Worm (Caenorhabditis elegans) whole organism, early embryonic: ENCODE results near the gene ZK856.18.

ENCODE experiments used
- F13C5.2 ChIP-seq: sonication (generic microtip); optimal IDR thresholded peaks from 2 replicates; lab custom pipeline; 2017; ENCODE audit warnings: mild to moderate bottlenecking, missing genetic modification characterization, inconsistent platforms, missing compliant biosample characterization
- aly-1 ChIP-seq: sonication (generic microtip); optimal IDR thresholded peaks from 2 replicates; lab custom pipeline; 2016; ENCODE audit warnings: missing genetic modification characterization, missing compliant biosample characterization
- ama-1 ChIP-seq: fragments of 150-350 bp; optimal IDR thresholded peaks from 2 replicates; lab custom pipeline; 2014
- hnd-1 ChIP-seq: sonication (generic microtip); optimal IDR thresholded peaks from 2 replicates; lab custom pipeline; 2016; ENCODE audit warnings: missing genetic modification characterization, missing compliant biosample characterization

DNA sequence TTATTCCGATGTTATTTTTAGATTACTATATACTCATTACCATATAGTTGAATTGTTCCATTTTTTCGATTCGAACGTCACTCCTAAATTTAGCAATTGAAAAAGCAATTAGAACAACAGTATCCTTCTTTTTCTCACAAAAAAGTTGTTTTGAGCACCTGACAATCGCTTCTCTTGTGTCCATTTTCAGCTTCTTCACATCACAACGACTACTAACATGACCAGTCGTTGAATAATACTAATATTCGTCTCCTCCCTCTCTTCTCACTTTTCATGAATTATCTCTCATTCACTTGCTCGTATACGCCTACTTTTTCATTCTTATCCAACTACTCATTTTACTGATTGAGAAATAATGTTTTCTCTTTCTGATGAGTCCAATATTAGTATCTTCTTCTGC is 30.9 kb upstream of the ZK856.18 start, which contains the start of gene ZK856.14:
- TF ChIP-seq aly-1 (tag; lab: Kevin White, UChicago) (no peak), ama-1 (lab: Kevin White, UChicago) (no peak), F13C5.2 (tag; lab: Kevin White, UChicago) (no peak), hnd-1 (no peak)
